Worm (Caenorhabditis elegans): ENCODE data around the gene H10D18.1.

- TF ChIP-seq nhr-10 (tag; optimal IDR thresholded peaks at IDR 0.05) (no peak), F13H6.1 (tag; optimal IDR thresholded peaks at IDR 0.05) (no peak), lin-39 (tag; optimal IDR thresholded peaks at IDR 0.05) (no peak), sma-9 (GFP tag; optimal IDR thresholded peaks at IDR 0.05) (no peak), sma-9 (tag; optimal IDR thresholded peaks at IDR 0.05) (no peak), elt-3 (tag; optimal IDR thresholded peaks at IDR 0.05) (no peak), unc-62 (GFP tag; optimal IDR thresholded peaks at IDR 0.05) (no peak)
These were observed 5.0 kb upstream of the H10D18.1 start for ce11 chrV:3810035-3810434.

All from whole organism, L2 larva.